Worm (Caenorhabditis elegans) whole organism, L4 larva: ENCODE results near the gene ocr-2.

Experiments
- D1046.2 ChIP-seq: fragments of 200-800 bp; sonication (Bioruptor generic); IDR thresholded peaks from 2 replicates; pipeline ENCODE4 v1.3.6; 2022; ENCODE audit warnings: missing genetic modification characterization, missing compliant biosample characterization
- R02D3.7 ChIP-seq: fragments of 150-350 bp; sonication (generic microtip); optimal IDR thresholded peaks from 3 replicates; lab custom pipeline; 2014; ENCODE audit warnings: missing biosample characterization, missing genetic modification characterization
- Y105C5A.15 ChIP-seq: fragments of 200-800 bp; sonication (Bioruptor generic); IDR thresholded peaks from 2 replicates; pipeline ENCODE4 v1.3.6; 2022; ENCODE audit warnings: missing genetic modification characterization, missing compliant biosample characterization
- Y5F2A.4 ChIP-seq: fragments of 200-800 bp; sonication (Bioruptor generic); optimal IDR thresholded peaks from 2 replicates; lab custom pipeline; 2018; ENCODE audit warnings: mild to moderate bottlenecking, missing genetic modification characterization, missing compliant biosample characterization
- aha-1 ChIP-seq: fragments of 150-350 bp; peaks from one replicate; lab custom pipeline; 2014; ENCODE audit warnings: missing biosample characterization, missing genetic modification characterization
- ceh-28 ChIP-seq: fragments of 150-350 bp; optimal IDR thresholded peaks from 2 replicates; lab custom pipeline; 2014; ENCODE audit warnings: missing biosample characterization, missing genetic modification reagents, missing genetic modification characterization
- ceh-32 ChIP-seq: sonication (generic microtip); optimal IDR thresholded peaks from 2 replicates; lab custom pipeline; 2016; ENCODE audit warnings: mild to moderate bottlenecking, missing genetic modification characterization, missing compliant biosample characterization; ENCODE audit not compliant: poor library complexity
- ceh-82 ChIP-seq: sonication (generic microtip); optimal IDR thresholded peaks from 2 replicates; lab custom pipeline; 2017; ENCODE audit warnings: missing biosample characterization, missing genetic modification characterization
- ces-1 ChIP-seq: fragments of 150-350 bp; sonication (generic microtip); optimal IDR thresholded peaks from 4 replicates; lab custom pipeline; 2014; ENCODE audit warnings: missing biosample characterization, missing genetic modification reagents, missing genetic modification characterization
- ctbp-1 ChIP-seq: fragments of 200-800 bp; sonication (Bioruptor generic); IDR thresholded peaks from 2 replicates; pipeline ENCODE4 v1.3.6; 2022; ENCODE audit warnings: missing genetic modification reagents, missing genetic modification characterization, missing compliant biosample characterization
- daf-16 ChIP-seq, 3 experiments: sonication (generic microtip); optimal IDR thresholded peaks; 2 replicates each; lab custom pipeline; 2016 to 2017; ENCODE audit warnings: missing genetic modification characterization in 3 of 3, missing genetic modification reagents in 3 of 3, mild to moderate bottlenecking in 2 of 3, missing compliant biosample characterization in 2 of 3, missing biosample characterization in 1 of 3, moderate library complexity in 1 of 3
- dpl-1 ChIP-seq: fragments of 150-350 bp; optimal IDR thresholded peaks from 2 replicates; lab custom pipeline; 2014; ENCODE audit warnings: missing biosample characterization, missing genetic modification reagents, missing genetic modification characterization
- dve-1 ChIP-seq: sonication (generic microtip); optimal IDR thresholded peaks from 2 replicates; lab custom pipeline; 2017; ENCODE audit warnings: antibody characterized with exemption, mild to moderate bottlenecking, missing genetic modification characterization, missing compliant biosample characterization; ENCODE audit not compliant: insufficient read depth
- fkh-10 ChIP-seq: fragments of 150-350 bp; optimal IDR thresholded peaks from 2 replicates; lab custom pipeline; 2014; ENCODE audit warnings: missing biosample characterization, missing genetic modification reagents, missing genetic modification characterization
- fos-1 ChIP-seq: fragments of 150-350 bp; optimal IDR thresholded peaks from 2 replicates; lab custom pipeline; 2014; ENCODE audit warnings: missing biosample characterization, missing genetic modification characterization
- gei-8 ChIP-seq: fragments of 200-800 bp; sonication (Bioruptor generic); optimal IDR thresholded peaks from 2 replicates; lab custom pipeline; 2018; ENCODE audit warnings: mild to moderate bottlenecking, missing genetic modification characterization, missing compliant biosample characterization
- hlh-30 ChIP-seq: sonication (generic microtip); optimal IDR thresholded peaks from 2 replicates; lab custom pipeline; 2017; ENCODE audit warnings: antibody characterized with exemption, mild to moderate bottlenecking, missing genetic modification characterization, missing compliant biosample characterization; ENCODE audit not compliant: insufficient read depth
- lin-13 ChIP-seq: fragments of 150-350 bp; optimal IDR thresholded peaks from 2 replicates; lab custom pipeline; 2014; ENCODE audit warnings: missing biosample characterization, missing genetic modification reagents, missing genetic modification characterization
- lin-38 ChIP-seq: fragments of 200-800 bp; sonication (Bioruptor generic); IDR thresholded peaks from 2 replicates; pipeline ENCODE4 v1.3.6; 2022; ENCODE audit warnings: missing genetic modification reagents, missing genetic modification characterization, missing compliant biosample characterization
- lsy-2 ChIP-seq, 2 experiments: fragments of 150-350 bp in 1 of 2; sonication (generic microtip) in 1 of 2; optimal IDR thresholded peaks; 2 replicates each; lab custom pipeline; 2014 to 2017; ENCODE audit warnings: missing biosample characterization in 2 of 2, missing genetic modification characterization in 2 of 2
- mep-1 ChIP-seq: fragments of 150-350 bp; sonication (generic microtip); optimal IDR thresholded peaks from 3 replicates; lab custom pipeline; 2014; ENCODE audit warnings: missing biosample characterization, missing genetic modification characterization
- mes-2 ChIP-seq: sonication (generic microtip); optimal IDR thresholded peaks from 2 replicates; lab custom pipeline; 2016; ENCODE audit warnings: missing genotype, mild to moderate bottlenecking, missing genetic modification characterization, missing compliant biosample characterization; ENCODE audit not compliant: poor library complexity, severe bottlenecking
- mxl-3 ChIP-seq: fragments of 200-800 bp; sonication (Bioruptor generic); optimal IDR thresholded peaks from 2 replicates; lab custom pipeline; 2018; ENCODE audit warnings: mild to moderate bottlenecking, missing genetic modification characterization, missing compliant biosample characterization
- nhr-237 ChIP-seq: sonication (generic microtip); optimal IDR thresholded peaks from 2 replicates; lab custom pipeline; 2017; ENCODE audit warnings: missing biosample characterization, missing genetic modification characterization
- nhr-25 ChIP-seq: sonication (generic microtip); optimal IDR thresholded peaks from 2 replicates; lab custom pipeline; 2017; ENCODE audit warnings: missing genetic modification characterization, mild to moderate bottlenecking, missing compliant biosample characterization, antibody characterized with exemption, moderate library complexity, borderline replicate concordance; ENCODE audit not compliant: insufficient read depth
- nhr-28 ChIP-seq: fragments of 150-350 bp; optimal IDR thresholded peaks from 2 replicates; lab custom pipeline; 2014; ENCODE audit warnings: missing biosample characterization, missing genetic modification characterization
- nhr-6 ChIP-seq: fragments of 150-350 bp; optimal IDR thresholded peaks from 2 replicates; lab custom pipeline; 2014; ENCODE audit warnings: missing biosample characterization, missing genetic modification characterization
- nhr-77 ChIP-seq: fragments of 150-350 bp; optimal IDR thresholded peaks from 2 replicates; lab custom pipeline; 2014; ENCODE audit warnings: missing biosample characterization, missing genetic modification characterization
- php-3 ChIP-seq: fragments of 200-800 bp; sonication (Bioruptor generic); IDR thresholded peaks from 2 replicates; pipeline ENCODE4 v1.3.6; 2022; ENCODE audit warnings: missing genetic modification reagents, missing genetic modification characterization, missing compliant biosample characterization
- rbr-2 ChIP-seq: sonication (generic microtip); optimal IDR thresholded peaks from 2 replicates; lab custom pipeline; 2016; ENCODE audit warnings: missing genotype, missing genetic modification characterization, missing compliant biosample characterization
- snpc-4 ChIP-seq: fragments of 150-350 bp; optimal IDR thresholded peaks from 2 replicates; lab custom pipeline; 2014; ENCODE audit warnings: missing biosample characterization, missing genetic modification characterization
- spr-3 ChIP-seq: fragments of 200-800 bp; sonication (Bioruptor generic); optimal IDR thresholded peaks from 2 replicates; lab custom pipeline; 2018; ENCODE audit warnings: mild to moderate bottlenecking, missing genetic modification characterization, missing compliant biosample characterization
- tag-97 ChIP-seq: fragments of 200-800 bp; sonication (Bioruptor generic); IDR thresholded peaks from 2 replicates; pipeline ENCODE4 v1.3.6; 2022; ENCODE audit warnings: missing genetic modification characterization, missing compliant biosample characterization
- unc-130 ChIP-seq: sonication (generic microtip); optimal IDR thresholded peaks from 2 replicates; lab custom pipeline; 2016; ENCODE audit warnings: missing genetic modification reagents, missing genetic modification characterization, missing compliant biosample characterization
- unc-62 ChIP-seq, 3 experiments: fragments of 150-350 bp in 1 of 3; sonication (generic microtip); optimal IDR thresholded peaks in 2 of 3; peaks in 1 of 3; 1 replicate in 1 of 3; 2 replicates in 2 of 3; lab custom pipeline; 2014 to 2017; ENCODE audit warnings: missing biosample characterization in 3 of 3, missing genetic modification characterization in 3 of 3, missing genetic modification reagents in 3 of 3, missing genotype in 1 of 3
- zfp-2 ChIP-seq: sonication (generic microtip); optimal IDR thresholded peaks from 2 replicates; lab custom pipeline; 2016; ENCODE audit warnings: mild to moderate bottlenecking, missing genetic modification characterization, missing compliant biosample characterization
- zip-11 ChIP-seq: fragments of 200-800 bp; sonication (Bioruptor generic); IDR thresholded peaks from 2 replicates; pipeline ENCODE4 v1.3.6; 2022; ENCODE audit warnings: missing genetic modification characterization, missing compliant biosample characterization
- zip-2 ChIP-seq: fragments of 150-350 bp; optimal IDR thresholded peaks from 2 replicates; lab custom pipeline; 2014; ENCODE audit warnings: missing biosample characterization, missing genetic modification characterization
- ztf-7 ChIP-seq: fragments of 150-350 bp; optimal IDR thresholded peaks from 2 replicates; lab custom pipeline; 2014; ENCODE audit warnings: missing biosample characterization, missing genetic modification characterization

Gene ocr-2

ce11 chrIV:8183313-8183712, 36.6 kb downstream of the ocr-2 start (continued):
- no peak for TF ChIP-seq ztf-7 (tag; lab: Kevin White, UChicago)
- TF ChIP-seq lin-13 (GFP tag; lab: Kevin White, UChicago) = no peak
- TF ChIP-seq nhr-25 (tag; lab: Kevin White, UChicago) = no peak
- no peak for TF ChIP-seq ceh-28 (tag; lab: Kevin White, UChicago)
- TF ChIP-seq spr-3 (GFP tag; lab: Kevin White, UChicago) = no peak
- no peak for TF ChIP-seq daf-16 (GFP tag; optimal IDR thresholded peaks at IDR 0.05; lab: Kevin White, UChicago)
- no peak for TF ChIP-seq daf-16 (tag; optimal IDR thresholded peaks at IDR 0.05; lab: Kevin White, UChicago)
- TF ChIP-seq ctbp-1 (GFP tag; lab: Robert Waterston, UW) = peak; percentile 35; the same call in 1 of the 2 replicates
- no peak for TF ChIP-seq zip-11 (GFP tag; lab: Robert Waterston, UW)
- no peak for TF ChIP-seq nhr-77 (tag; lab: Kevin White, UChicago)
- no peak for TF ChIP-seq dpl-1 (GFP tag; lab: Kevin White, UChicago)
- TF ChIP-seq lin-38 (GFP tag; lab: Robert Waterston, UW) = no peak
- TF ChIP-seq mep-1 = peak; percentile 58
- TF ChIP-seq gei-8 (GFP tag; lab: Kevin White, UChicago) = no peak
- TF ChIP-seq zip-2 = no peak
- TF ChIP-seq ceh-82 (tag; lab: Kevin White, UChicago) = no peak
- TF ChIP-seq R02D3.7 (tag; lab: Kevin White, UChicago) = no peak
- TF ChIP-seq nhr-28 (tag; lab: Kevin White, UChicago) = no peak
- no peak for TF ChIP-seq fos-1
- TF ChIP-seq snpc-4 = no peak
- peak; percentile 28 for TF ChIP-seq mxl-3 (GFP tag; lab: Kevin White, UChicago)
- no peak for TF ChIP-seq Y105C5A.15 (GFP tag; lab: Robert Waterston, UW)
- no peak for TF ChIP-seq nhr-6 (tag; lab: Kevin White, UChicago)
- no peak for TF ChIP-seq mes-2
- no peak for TF ChIP-seq ceh-32 (tag; lab: Kevin White, UChicago)
- no peak for TF ChIP-seq nhr-237 (tag; lab: Kevin White, UChicago)
- TF ChIP-seq Y5F2A.4 (GFP tag; lab: Kevin White, UChicago) = no peak
- peak; percentile 37 for TF ChIP-seq hlh-30
- no peak for TF ChIP-seq unc-130 (GFP tag; lab: Kevin White, UChicago)
- peak in 1 of 2 experiments; percentile 49 for TF ChIP-seq lsy-2 (tag; optimal IDR thresholded peaks at IDR 0.05; lab: Kevin White, UChicago)
- TF ChIP-seq tag-97 (GFP tag; lab: Robert Waterston, UW) = no peak
- TF ChIP-seq rbr-2 (tag; lab: Kevin White, UChicago) = peak; percentile 75
- no peak for TF ChIP-seq zfp-2 (tag; lab: Kevin White, UChicago)
- TF ChIP-seq php-3 (GFP tag; lab: Robert Waterston, UW) = no peak

ce11 chrIV:8182566-8182965, 37.3 kb downstream of the ocr-2 start:
- peak in 1 of 2 experiments; percentile 16 for TF ChIP-seq unc-62 (GFP tag; optimal IDR thresholded peaks at IDR 0.05 in 1 of 2; lab: Kevin White, UChicago)
- no peak for TF ChIP-seq unc-62 (tag; optimal IDR thresholded peaks at IDR 0.05; lab: Kevin White, UChicago)
- no peak for TF ChIP-seq ceh-82 (tag; lab: Kevin White, UChicago)
- TF ChIP-seq aha-1 = peak; percentile 48
- peak; percentile 7 for TF ChIP-seq ces-1 (GFP tag; lab: Kevin White, UChicago)

ce11 chrIV:8181404-8181803, 38.5 kb downstream of the ocr-2 start:
- peak; percentile 73 for TF ChIP-seq aha-1
- no peak for TF ChIP-seq dpl-1 (GFP tag; lab: Kevin White, UChicago)
- TF ChIP-seq D1046.2 (GFP tag; lab: Robert Waterston, UW) = no peak
- peak; percentile 94 for TF ChIP-seq fkh-10 (GFP tag; lab: Kevin White, UChicago)
- no peak for TF ChIP-seq dve-1 (tag; lab: Kevin White, UChicago)
- 0 out of 2 replicates have a peak, but pooled peaks have one; percentile 27 for TF ChIP-seq ctbp-1 (GFP tag; lab: Robert Waterston, UW)
